Worm (Caenorhabditis elegans): ENCODE measurements around the gene F28C10.3.

The F28C10.3 gene

DNA sequence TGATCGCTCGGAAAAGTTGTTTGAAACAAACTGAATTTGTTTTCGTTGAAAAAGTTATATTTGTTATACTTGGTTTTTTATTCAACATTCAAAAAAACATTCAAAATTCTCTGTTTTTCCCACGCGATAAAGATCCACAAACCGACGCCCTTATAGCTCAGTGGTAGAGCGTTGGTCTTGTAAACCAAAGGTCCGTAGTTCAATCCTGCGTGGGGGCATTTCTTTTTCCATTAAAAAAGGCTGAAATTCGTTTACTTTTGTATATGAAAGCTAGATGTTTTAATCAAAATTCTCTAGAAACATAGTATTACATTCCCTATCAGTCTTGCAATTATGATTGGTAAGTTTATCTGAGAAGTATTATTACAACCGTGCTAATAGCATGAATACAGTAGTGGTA is 48.0 kb downstream of the F28C10.3 start (continued):
- TF ChIP-seq rec-8 (tag; optimal IDR thresholded peaks at IDR 0.05): peak in 1 of 2 experiments; percentile 58
- no peak for TF ChIP-seq B0336.3 (GFP tag; IDR thresholded peaks at IDR 0.05)
- no peak for TF ChIP-seq F57C9.4 (tag; optimal IDR thresholded peaks at IDR 0.05)
- TF ChIP-seq attf-6 (GFP tag; IDR thresholded peaks at IDR 0.05): peak; percentile 47; the same call in 1 of the 2 replicates
- TF ChIP-seq mel-28 (tag; optimal IDR thresholded peaks at IDR 0.05; ENCODE audit: borderline replicate concordance): no peak
- 0 out of 2 replicates have a peak, but pooled peaks have one; percentile 31 for TF ChIP-seq ztf-6 (GFP tag; IDR thresholded peaks at IDR 0.05)
- no peak for TF ChIP-seq zim-3 (tag; optimal IDR thresholded peaks at IDR 0.05)
- TF ChIP-seq xnd-1 (tag; optimal IDR thresholded peaks at IDR 0.05): no peak
- TF ChIP-seq him-1 (tag; optimal IDR thresholded peaks at IDR 0.05): peak; percentile 87
- no peak for TF ChIP-seq dpff-1 (tag; optimal IDR thresholded peaks at IDR 0.05)
- no peak for TF ChIP-seq sdz-38 (tag; optimal IDR thresholded peaks at IDR 0.05)
- TF ChIP-seq chd-7 (tag; optimal IDR thresholded peaks at IDR 0.05): peak; percentile 25
- no peak for TF ChIP-seq bed-2 (GFP tag; IDR thresholded peaks at IDR 0.05)
- TF ChIP-seq F57A8.1 (GFP tag; optimal IDR thresholded peaks at IDR 0.05): peak; percentile 42
- TF ChIP-seq F33H1.4 (GFP tag; IDR thresholded peaks at IDR 0.05): no peak
- no peak; the same call in 1 of the 2 replicates for TF ChIP-seq dox-1 (GFP tag; IDR thresholded peaks at IDR 0.05)
- no peak for TF ChIP-seq ceh-58 (GFP tag; IDR thresholded peaks at IDR 0.05)
- no peak for TF ChIP-seq Y53G8AR.9 (GFP tag; conservative IDR thresholded peaks at IDR 0.05)
- no peak for TF ChIP-seq dpl-1 (GFP tag; optimal IDR thresholded peaks at IDR 0.05)
- no peak for TF ChIP-seq repo-1 (tag; optimal IDR thresholded peaks at IDR 0.05)
- no peak for TF ChIP-seq akir-1 (GFP tag; optimal IDR thresholded peaks at IDR 0.05)
- peak; percentile 80 for TF ChIP-seq rcor-1 (GFP tag; IDR thresholded peaks at IDR 0.05)
- TF ChIP-seq mxl-1 (tag; optimal IDR thresholded peaks at IDR 0.05): peak; percentile 77
- no peak; the same call in none of the 2 replicates for TF ChIP-seq D2030.7 (GFP tag; IDR thresholded peaks at IDR 0.05)
- TF ChIP-seq Y95B8A.8 (GFP tag; IDR thresholded peaks at IDR 0.05): no peak
- TF ChIP-seq Y56A3A.18 (GFP tag; IDR thresholded peaks at IDR 0.05): peak; percentile 53; the same call in 1 of the 2 replicates
- peak; percentile 67 for TF ChIP-seq snpc-1.1 (tag; optimal IDR thresholded peaks at IDR 0.05; ENCODE audit: insufficient read depth)
- peak; percentile 33 for TF ChIP-seq hrde-1 (tag; optimal IDR thresholded peaks at IDR 0.05; ENCODE audit: borderline replicate concordance)
- no peak for TF ChIP-seq cebp-2 (GFP tag; IDR thresholded peaks at IDR 0.05)
- TF ChIP-seq tbx-9 (tag; optimal IDR thresholded peaks at IDR 0.05; ENCODE audit: borderline replicate concordance): no peak
- TF ChIP-seq aptf-3 (GFP tag; IDR thresholded peaks at IDR 0.05): no peak
- no peak for TF ChIP-seq F22D6.2 (tag; optimal IDR thresholded peaks at IDR 0.05)
- no peak for TF ChIP-seq ztf-26 (tag; optimal IDR thresholded peaks at IDR 0.05)
- TF ChIP-seq lsy-27 (tag; optimal IDR thresholded peaks at IDR 0.05; ENCODE audit: borderline replicate concordance, insufficient read depth): no peak
- TF ChIP-seq ceh-79 (tag; optimal IDR thresholded peaks at IDR 0.05): no peak
- no peak for TF ChIP-seq F52B5.7 (tag; optimal IDR thresholded peaks at IDR 0.05)
- no peak for TF ChIP-seq atf-7 (tag; optimal IDR thresholded peaks at IDR 0.05)
- no peak for TF ChIP-seq F10E7.11 (tag; optimal IDR thresholded peaks at IDR 0.05)
- TF ChIP-seq hlh-26 (GFP tag; conservative IDR thresholded peaks at IDR 0.05): no peak
- no peak for TF ChIP-seq ztf-28 (GFP tag; IDR thresholded peaks at IDR 0.05)
- TF ChIP-seq ceh-27 (GFP tag; optimal IDR thresholded peaks at IDR 0.05): peak; percentile 16

Data from whole organism, young adult.